Fruit fly (Drosophila melanogaster): Measurements from ENCODE around the gene brv3.
A peak's percentile ranks its signal among the peaks of the same experiment; 100 is the strongest.

The brv3 gene

dm6 chrX:2608470-2609157 lies 15.8 kb downstream of the brv3 start, which contains the start of gene Smyd3:
TSS of gene Smyd3 (minus strand) at chrX:2608876.
- TF ChIP-seq noc (tag; optimal IDR thresholded peaks at IDR 0.05) = peak; percentile 74

- TF ChIP-seq noc (tag; optimal IDR thresholded peaks at IDR 0.05) = peak; percentile 20
These were observed 20.4 kb downstream of the brv3 start, which contains the start of the genes Klp3A and Zw10 for dm6 chrX:2603851-2604505. TSS of gene Klp3A (minus strand) at chrX:2604052. TSS of gene Zw10 (plus strand) at chrX:2604197.

dm6 chrX:2593753-2594096 lies 30.6 kb downstream of the brv3 start:
- peak; percentile 96 for TF ChIP-seq noc (tag; optimal IDR thresholded peaks at IDR 0.05)

dm6 chrX:2593094-2593752 lies 31.2 kb downstream of the brv3 start:
- no peak for TF ChIP-seq noc (tag; optimal IDR thresholded peaks at IDR 0.05)

dm6 chrX:2592243-2592642 lies 32.1 kb downstream of the brv3 start:
- no peak for TF ChIP-seq noc (tag; optimal IDR thresholded peaks at IDR 0.05)

dm6 chrX:2591315-2591999 lies 32.9 kb downstream of the brv3 start:
- peak; percentile 86 for TF ChIP-seq noc (tag; optimal IDR thresholded peaks at IDR 0.05)

- TF ChIP-seq noc (tag; optimal IDR thresholded peaks at IDR 0.05) = no peak
These were observed 33.8 kb downstream of the brv3 start for dm6 chrX:2590607-2591006.

dm6 chrX:2589446-2590038 lies 34.8 kb downstream of the brv3 start:
- TF ChIP-seq noc (tag; optimal IDR thresholded peaks at IDR 0.05) = peak; percentile 94

dm6 chrX:2588415-2589411 lies 35.7 kb downstream of the brv3 start, which contains the start of gene egh:
TSS of gene egh (plus strand) at chrX:2588503.
- TF ChIP-seq noc (tag; optimal IDR thresholded peaks at IDR 0.05) = peak; percentile 31

dm6 chrX:2585716-2586082 lies 38.7 kb downstream of the brv3 start, which contains the start of gene wds:
TSS of gene wds (plus strand) at chrX:2585980.
- no peak for TF ChIP-seq noc (tag; optimal IDR thresholded peaks at IDR 0.05)

dm6 chrX:2585055-2585715 lies 39.2 kb downstream of the brv3 start, which contains the start of gene CG13760:
TSS of gene CG13760 (minus strand) at chrX:2585699.
- no peak for TF ChIP-seq noc (tag; optimal IDR thresholded peaks at IDR 0.05)

dm6 chrX:2581793-2582503 lies 42.4 kb downstream of the brv3 start:
- peak; percentile 0 for TF ChIP-seq noc (tag; optimal IDR thresholded peaks at IDR 0.05)

dm6 chrX:2580319-2581008 lies 43.9 kb downstream of the brv3 start, which contains the start of the genes Vha36-3 and AANATL7:
TSS of gene Vha36-3 (minus strand) at chrX:2580560.
TSS of gene AANATL7 (plus strand) at chrX:2580958.
- no peak for TF ChIP-seq noc (tag; optimal IDR thresholded peaks at IDR 0.05)
